Fruit fly (Drosophila melanogaster) whole organism, prepupa: ENCODE measurements around the gene CG33093.

Source experiments
- Blimp-1 ChIP-seq: fragments of 200-800 bp; sonication (Bioruptor generic); optimal IDR thresholded peaks from 3 replicates; lab custom pipeline; 2017; ENCODE audit warnings: missing biosample characterization, missing genetic modification characterization, mild to moderate bottlenecking, moderate library complexity, missing genetic modification reagents
- CG10631 ChIP-seq: fragments of 200-800 bp; sonication (Bioruptor generic); optimal IDR thresholded peaks from 2 replicates; lab custom pipeline; 2016; ENCODE audit warnings: missing biosample characterization, missing genetic modification characterization
- CG10669 ChIP-seq: fragments of 200-800 bp; sonication (Bioruptor generic); optimal IDR thresholded peaks from 3 replicates; lab custom pipeline; 2018; ENCODE audit warnings: missing biosample characterization, mild to moderate bottlenecking, missing genetic modification characterization, moderate library complexity
- CG11294 ChIP-seq: fragments of 200-800 bp; sonication (Bioruptor generic); IDR thresholded peaks from 2 replicates; pipeline ENCODE4 v1.3.6; 2022; ENCODE audit warnings: missing biosample characterization, missing genetic modification characterization
- CG11762 ChIP-seq: fragments of 200-800 bp; sonication (Bioruptor generic); optimal IDR thresholded peaks from 3 replicates; lab custom pipeline; 2016; ENCODE audit warnings: missing biosample characterization, missing genetic modification characterization; ENCODE audit not compliant: insufficient read depth
- CG11902 ChIP-seq: fragments of 200-800 bp; sonication (Bioruptor generic); optimal IDR thresholded peaks from 3 replicates; lab custom pipeline; 2016; ENCODE audit warnings: missing biosample characterization, missing genetic modification characterization
- CG16779 ChIP-seq: fragments of 200-800 bp; sonication (Bioruptor generic); optimal IDR thresholded peaks from 3 replicates; lab custom pipeline; 2017; ENCODE audit warnings: missing biosample characterization, mild to moderate bottlenecking, missing genetic modification characterization
- CG3032 ChIP-seq: fragments of 200-800 bp; optimal IDR thresholded peaks from 2 replicates; lab custom pipeline; 2019; ENCODE audit warnings: missing biosample characterization, mild to moderate bottlenecking, missing genetic modification characterization, moderate library complexity
- CG31627 ChIP-seq: fragments of 200-800 bp; sonication (Bioruptor generic); optimal IDR thresholded peaks from 3 replicates; lab custom pipeline; 2016; ENCODE audit warnings: missing biosample characterization, missing genetic modification characterization
- CG34406 ChIP-seq: fragments of 200-800 bp; sonication (Bioruptor generic); optimal IDR thresholded peaks from 3 replicates; lab custom pipeline; 2016; ENCODE audit warnings: missing biosample characterization, missing genetic modification characterization
- CG3919 ChIP-seq: fragments of 200-800 bp; sonication (Bioruptor generic); optimal IDR thresholded peaks from 3 replicates; lab custom pipeline; 2016; ENCODE audit warnings: missing biosample characterization, missing genetic modification characterization
- CG4318 ChIP-seq: fragments of 200-800 bp; sonication (Bioruptor generic); optimal IDR thresholded peaks from 3 replicates; lab custom pipeline; 2017; ENCODE audit warnings: missing biosample characterization, mild to moderate bottlenecking, missing genetic modification characterization
- CG6163 ChIP-seq: fragments of 200-800 bp; sonication (Bioruptor generic); IDR thresholded peaks from 3 replicates; pipeline ENCODE4 v1.3.6; 2022; ENCODE audit warnings: missing biosample characterization, missing genetic modification characterization
- CG6276 ChIP-seq: fragments of 200-800 bp; sonication (Bioruptor generic); optimal IDR thresholded peaks from 2 replicates; lab custom pipeline; 2017; ENCODE audit warnings: missing biosample characterization, mild to moderate bottlenecking, missing genetic modification characterization
- CG6808 ChIP-seq: fragments of 200-800 bp; sonication (Bioruptor generic); optimal IDR thresholded peaks from 3 replicates; lab custom pipeline; 2017; ENCODE audit warnings: missing biosample characterization, missing genetic modification characterization, mild to moderate bottlenecking, moderate library complexity, missing genetic modification reagents
- CG6854 ChIP-seq: fragments of 200-800 bp; sonication (Bioruptor generic); optimal IDR thresholded peaks from 2 replicates; lab custom pipeline; 2017; ENCODE audit warnings: missing biosample characterization, mild to moderate bottlenecking, missing genetic modification characterization
- CG7368 ChIP-seq: fragments of 200-800 bp; sonication (Bioruptor generic); optimal IDR thresholded peaks from 3 replicates; lab custom pipeline; 2016; ENCODE audit warnings: missing biosample characterization, missing genetic modification characterization
- CG8119 ChIP-seq: fragments of 200-800 bp; sonication (Bioruptor generic); IDR thresholded peaks from 3 replicates; pipeline ENCODE4 v1.3.6; 2022; ENCODE audit warnings: missing biosample characterization, missing genetic modification characterization
- CG8632 ChIP-seq: fragments of 200-800 bp; sonication (Bioruptor generic); optimal IDR thresholded peaks from 3 replicates; lab custom pipeline; 2016; ENCODE audit warnings: missing biosample characterization, missing genetic modification characterization
- CG9139 ChIP-seq: fragments of 200-800 bp; sonication (Bioruptor generic); optimal IDR thresholded peaks from 3 replicates; lab custom pipeline; 2017; ENCODE audit warnings: missing biosample characterization, mild to moderate bottlenecking, missing genetic modification characterization
- Eip78C ChIP-seq: fragments of 200-800 bp; sonication (Bioruptor generic); peaks from one replicate; lab custom pipeline; 2016; ENCODE audit warnings: missing biosample characterization, missing genetic modification characterization
- Eip93F ChIP-seq: fragments of 200-800 bp; sonication (Bioruptor generic); optimal IDR thresholded peaks from 2 replicates; lab custom pipeline; 2016; ENCODE audit warnings: missing biosample characterization, mild to moderate bottlenecking, missing genetic modification characterization
- Ets21C ChIP-seq: fragments of 200-800 bp; sonication (Bioruptor generic); optimal IDR thresholded peaks from 3 replicates; lab custom pipeline; 2016; ENCODE audit warnings: missing biosample characterization, missing genetic modification characterization
- Ets96B ChIP-seq: fragments of 200-800 bp; optimal IDR thresholded peaks from 2 replicates; lab custom pipeline; 2019; ENCODE audit warnings: missing biosample characterization, mild to moderate bottlenecking, missing genetic modification characterization, moderate library complexity
- Hr4 ChIP-seq: fragments of 200-800 bp; sonication (Bioruptor generic); optimal IDR thresholded peaks from 3 replicates; lab custom pipeline; 2016; ENCODE audit warnings: missing biosample characterization, missing genetic modification characterization
- Lpt ChIP-seq: fragments of 200-800 bp; sonication (Bioruptor generic); optimal IDR thresholded peaks from 3 replicates; lab custom pipeline; 2016; ENCODE audit warnings: missing biosample characterization, missing genetic modification characterization
- Met ChIP-seq: fragments of 200-800 bp; sonication (Bioruptor generic); optimal IDR thresholded peaks from 3 replicates; lab custom pipeline; 2016; ENCODE audit warnings: missing biosample characterization, missing genetic modification characterization
- Smox ChIP-seq: fragments of 200-800 bp; sonication (Bioruptor generic); optimal IDR thresholded peaks from 3 replicates; lab custom pipeline; 2016; ENCODE audit warnings: missing biosample characterization, missing genetic modification characterization
- Sox14 ChIP-seq: fragments of 200-800 bp; sonication (Bioruptor generic); optimal IDR thresholded peaks from 3 replicates; lab custom pipeline; 2016; ENCODE audit warnings: missing biosample characterization, missing genetic modification characterization
- Sox15 ChIP-seq: fragments of 200-800 bp; sonication (Bioruptor generic); optimal IDR thresholded peaks from 3 replicates; lab custom pipeline; 2016; ENCODE audit warnings: missing biosample characterization, missing genetic modification characterization
- achi ChIP-seq: fragments of 200-800 bp; sonication (Bioruptor generic); optimal IDR thresholded peaks from 3 replicates; lab custom pipeline; 2016; ENCODE audit warnings: missing biosample characterization, missing genetic modification characterization
- acj6 ChIP-seq: fragments of 200-800 bp; sonication (Bioruptor generic); optimal IDR thresholded peaks from 3 replicates; lab custom pipeline; 2016; ENCODE audit warnings: missing biosample characterization, missing genetic modification characterization
- dac ChIP-seq: fragments of 200-800 bp; sonication (Bioruptor generic); optimal IDR thresholded peaks from 2 replicates; lab custom pipeline; 2017; ENCODE audit warnings: missing biosample characterization, mild to moderate bottlenecking, missing genetic modification characterization
- eg ChIP-seq: fragments of 200-800 bp; sonication (Bioruptor generic); IDR thresholded peaks from 3 replicates; pipeline ENCODE4 v1.3.6; 2022; ENCODE audit warnings: missing biosample characterization, missing genetic modification characterization
- esn ChIP-seq: fragments of 200-800 bp; sonication (Bioruptor generic); optimal IDR thresholded peaks from 2 replicates; lab custom pipeline; 2016; ENCODE audit warnings: missing biosample characterization, mild to moderate bottlenecking, missing genetic modification characterization, moderate library complexity
- fd59A ChIP-seq: fragments of 200-800 bp; sonication (Bioruptor generic); optimal IDR thresholded peaks from 2 replicates; lab custom pipeline; 2017; ENCODE audit warnings: missing biosample characterization, mild to moderate bottlenecking, missing genetic modification characterization, missing genetic modification reagents
- fd85E ChIP-seq: fragments of 200-800 bp; sonication (Bioruptor generic); optimal IDR thresholded peaks from 3 replicates; lab custom pipeline; 2016; ENCODE audit warnings: missing biosample characterization, missing genetic modification characterization
- fkh ChIP-seq: fragments of 200-800 bp; sonication (Bioruptor generic); optimal IDR thresholded peaks from 3 replicates; lab custom pipeline; 2017; ENCODE audit warnings: missing biosample characterization, mild to moderate bottlenecking, missing genetic modification characterization, moderate library complexity
- net ChIP-seq: fragments of 200-800 bp; sonication (Bioruptor generic); optimal IDR thresholded peaks from 3 replicates; lab custom pipeline; 2016; ENCODE audit warnings: missing biosample characterization, missing genetic modification characterization
- pdm3 ChIP-seq: fragments of 200-800 bp; sonication (Bioruptor generic); optimal IDR thresholded peaks from 3 replicates; lab custom pipeline; 2016; ENCODE audit warnings: missing biosample characterization, missing genetic modification characterization
- salr ChIP-seq, 2 experiments: fragments of 200-800 bp; sonication (Bioruptor generic); optimal IDR thresholded peaks; 3 replicates each; lab custom pipeline; 2016 to 2018; ENCODE audit warnings: missing biosample characterization in 2 of 2, missing genetic modification characterization in 2 of 2, mild to moderate bottlenecking in 1 of 2
- spab ChIP-seq: fragments of 200-800 bp; sonication (Bioruptor generic); optimal IDR thresholded peaks from 2 replicates; lab custom pipeline; 2017; ENCODE audit warnings: missing biosample characterization, mild to moderate bottlenecking, missing genetic modification characterization, missing genetic modification reagents
- svp ChIP-seq: fragments of 200-800 bp; sonication (Bioruptor generic); peaks from one replicate; lab custom pipeline; 2016; ENCODE audit warnings: missing biosample characterization, missing genetic modification characterization
- topi ChIP-seq: fragments of 200-800 bp; sonication (Bioruptor generic); optimal IDR thresholded peaks from 3 replicates; lab custom pipeline; 2016; ENCODE audit warnings: missing biosample characterization, missing genetic modification characterization
- vri ChIP-seq: fragments of 200-800 bp; sonication (Bioruptor generic); optimal IDR thresholded peaks from 3 replicates; lab custom pipeline; 2016; ENCODE audit warnings: missing biosample characterization, mild to moderate bottlenecking, missing genetic modification characterization

CG33093 gene

DNA sequence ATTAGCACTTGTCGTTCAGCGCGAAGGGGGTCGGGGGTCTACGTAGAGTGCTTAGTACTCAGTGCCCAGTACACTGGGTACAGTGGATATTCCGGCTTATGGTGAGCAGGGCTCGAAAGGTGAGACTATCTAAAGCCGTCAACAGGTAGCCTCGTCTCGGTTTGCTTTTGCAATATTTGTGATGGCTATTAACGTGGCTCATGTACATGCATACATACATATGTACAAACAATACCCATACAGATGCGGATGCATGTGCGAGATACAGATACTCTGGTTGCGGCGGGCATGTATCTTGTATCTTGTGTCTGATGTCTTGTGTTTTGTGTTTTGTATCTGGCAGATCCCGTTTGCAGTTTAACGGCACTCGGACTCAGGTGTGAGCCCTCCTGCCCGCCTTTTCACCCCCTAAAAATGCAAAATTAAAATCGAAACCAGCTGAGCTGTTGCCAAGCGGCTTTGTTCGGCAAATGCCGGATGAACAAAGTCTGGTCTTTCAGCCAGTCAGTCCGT is 4.0 kb downstream of the CG33093 start:
- TF ChIP-seq Eip78C (GFP tag; lab: Kevin White, UChicago) (peak; percentile 70), CG9139 (GFP tag; lab: Kevin White, UChicago) (peak; percentile 4), CG8119 (GFP tag; lab: Robert Waterston, UW) (no peak), fkh (GFP tag; lab: Kevin White, UChicago) (peak; percentile 42), Smox (no peak), CG6163 (GFP tag; lab: Robert Waterston, UW) (peak; percentile 42; the same call in 1 of the 3 replicates), CG6808 (GFP tag; lab: Kevin White, UChicago) (peak; percentile 7), CG34406 (GFP tag; lab: Kevin White, UChicago) (no peak), topi (GFP tag; lab: Kevin White, UChicago) (no peak), CG3919 (GFP tag; lab: Kevin White, UChicago) (no peak)
- TF ChIP-seq, all 60 proteins: peak for 5

DNA sequence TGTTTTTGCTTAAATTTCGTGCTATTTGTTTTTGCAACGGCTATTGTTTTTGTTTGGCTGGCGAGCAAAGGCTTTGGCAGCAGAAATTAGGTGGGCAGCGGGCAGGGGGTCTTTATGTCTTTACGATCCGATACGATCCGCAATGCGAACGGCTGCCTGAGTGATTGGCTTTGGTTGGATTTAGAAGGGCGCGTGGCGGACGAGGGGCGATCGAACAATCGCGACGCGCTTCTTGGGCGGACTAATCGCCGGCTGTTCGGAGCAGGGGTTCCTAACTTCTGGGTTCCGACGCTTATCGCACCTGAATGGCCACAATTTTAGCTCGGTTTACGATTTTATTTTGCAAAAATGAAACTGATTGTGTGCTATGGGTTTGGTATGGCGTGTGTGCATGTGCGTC is 4.5 kb downstream of the CG33093 start:
- TF ChIP-seq CG8119 (GFP tag; lab: Robert Waterston, UW) (no peak), vri (peak; percentile 62), dac (GFP tag; lab: Kevin White, UChicago) (no peak), Smox (no peak), CG11762 (GFP tag; lab: Kevin White, UChicago) (no peak), CG3919 (GFP tag; lab: Kevin White, UChicago) (no peak)

DNA sequence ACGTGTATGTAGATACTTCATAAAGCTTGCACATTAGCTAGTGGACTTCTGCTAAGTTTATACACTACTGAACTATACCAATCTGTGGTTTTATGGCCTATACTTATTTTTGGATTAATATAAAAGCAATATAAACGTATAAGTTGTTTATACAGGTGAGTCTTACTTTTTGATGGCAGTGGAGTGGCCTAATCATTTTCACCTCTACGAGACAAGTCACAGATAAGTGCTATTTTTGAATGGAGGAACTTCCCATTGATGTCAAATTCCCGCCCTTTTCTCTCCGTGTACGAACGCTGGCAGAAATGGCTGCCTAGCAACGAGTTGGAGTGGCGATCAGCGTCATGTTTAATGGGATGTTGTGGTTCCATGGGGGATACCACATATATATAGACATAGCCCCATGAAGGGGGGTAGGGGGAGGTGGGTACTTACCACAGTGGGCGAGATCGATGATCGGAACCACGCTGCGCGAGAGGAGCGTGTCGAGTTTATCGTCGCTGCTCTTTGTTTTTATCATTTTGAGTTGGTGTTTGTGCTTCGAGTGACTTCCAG is 5.3 kb downstream of the CG33093 start:
- TF ChIP-seq pdm3 (GFP tag; lab: Kevin White, UChicago), result peak; percentile 48
- no peak for TF ChIP-seq CG11902
- TF ChIP-seq fd59A (GFP tag; lab: Kevin White, UChicago), result peak; percentile 21
- no peak for TF ChIP-seq dac (GFP tag; lab: Kevin White, UChicago)
- peak; percentile 30 for TF ChIP-seq CG9139 (GFP tag; lab: Kevin White, UChicago)
- TF ChIP-seq Hr4 (GFP tag; lab: Kevin White, UChicago), result peak; percentile 45
- TF ChIP-seq CG6854 (GFP tag; lab: Kevin White, UChicago), result no peak
- peak; percentile 33 for TF ChIP-seq acj6 (GFP tag; lab: Kevin White, UChicago)
- no peak for TF ChIP-seq Ets21C
- peak; percentile 23 for TF ChIP-seq Ets96B
- TF ChIP-seq fd85E (GFP tag; lab: Kevin White, UChicago), result no peak
- no peak for TF ChIP-seq CG7368 (GFP tag; lab: Kevin White, UChicago)
- no peak for TF ChIP-seq Lpt (GFP tag; lab: Kevin White, UChicago)
- TF ChIP-seq CG10669, result peak; percentile 34
- peak; percentile 8 for TF ChIP-seq CG6808 (GFP tag; lab: Kevin White, UChicago)
- TF ChIP-seq CG6276 (GFP tag; lab: Kevin White, UChicago), result peak; percentile 2
- peak; percentile 17 for TF ChIP-seq Sox14 (GFP tag; lab: Kevin White, UChicago)
- peak; percentile 52 for TF ChIP-seq CG10631 (GFP tag; lab: Kevin White, UChicago)
- peak; percentile 69 for TF ChIP-seq eg (GFP tag; lab: Robert Waterston, UW)
- no peak for TF ChIP-seq CG11762 (GFP tag; lab: Kevin White, UChicago)
- TF ChIP-seq Smox, result peak; percentile 14
- TF ChIP-seq CG31627 (GFP tag; lab: Kevin White, UChicago), result no peak
- TF ChIP-seq Sox15 (GFP tag; lab: Kevin White, UChicago), result peak; percentile 13
- TF ChIP-seq net, result peak; percentile 10
- TF ChIP-seq CG34406 (GFP tag; lab: Kevin White, UChicago), result no peak
- peak; percentile 37 for TF ChIP-seq Met
- peak; percentile 28 for TF ChIP-seq fkh (GFP tag; lab: Kevin White, UChicago)
- peak; percentile 30 for TF ChIP-seq CG3919 (GFP tag; lab: Kevin White, UChicago)
- TF ChIP-seq CG11294, result no peak
- TF ChIP-seq Blimp-1, result no peak
- peak; percentile 41 for TF ChIP-seq achi (GFP tag; lab: Kevin White, UChicago)
- peak; percentile 56; the same call in 1 of the 3 replicates for TF ChIP-seq CG6163 (GFP tag; lab: Robert Waterston, UW)
- TF ChIP-seq spab (GFP tag; lab: Kevin White, UChicago), result peak; percentile 49
- TF ChIP-seq salr (GFP tag; optimal IDR thresholded peaks at IDR 0.05; lab: Kevin White, UChicago), result peak in 1 of 2 experiments; percentile 63
- TF ChIP-seq CG8632 (GFP tag; lab: Kevin White, UChicago), result no peak
- TF ChIP-seq svp (GFP tag; lab: Kevin White, UChicago), result peak; percentile 67
- no peak for TF ChIP-seq Eip93F (GFP tag; lab: Kevin White, UChicago)
- peak; percentile 38 for TF ChIP-seq esn (GFP tag; lab: Kevin White, UChicago)
- no peak for TF ChIP-seq CG3032 (tag; lab: Kevin White, UChicago)
- TF ChIP-seq CG16779, result no peak
- TF ChIP-seq CG4318 (GFP tag; lab: Kevin White, UChicago), result peak; percentile 35
